Worm (Caenorhabditis elegans) whole organism, L1 larva: ENCODE measurements around the gene col-68.

ENCODE experiments used
- fos-1 ChIP-seq: fragments of 150-350 bp; optimal IDR thresholded peaks from 2 replicates; lab custom pipeline; 2014; ENCODE audit warnings: missing biosample characterization, missing genetic modification characterization
- snpc-4 ChIP-seq: fragments of 150-350 bp; optimal IDR thresholded peaks from 2 replicates; lab custom pipeline; 2014; ENCODE audit warnings: missing biosample characterization, missing genetic modification characterization

DNA sequence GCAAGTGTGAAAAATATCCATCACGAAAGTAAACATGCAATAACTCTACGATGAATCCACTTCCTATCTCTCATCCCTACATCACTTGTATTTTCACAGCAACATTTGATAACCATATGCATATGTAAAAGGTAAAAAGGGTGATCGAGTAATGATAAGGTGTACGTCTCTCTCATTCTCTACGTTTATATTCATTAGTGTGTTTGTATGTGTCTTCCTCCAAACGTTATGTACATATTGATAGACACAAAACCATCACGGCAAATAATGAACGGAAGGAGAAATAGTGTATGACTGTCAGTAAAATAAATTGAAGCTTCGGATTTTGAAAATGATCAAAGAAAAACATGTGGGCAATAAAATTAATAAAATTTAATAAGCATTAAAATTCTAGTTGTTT is 18.2 kb downstream of the col-68 start:
- TF ChIP-seq snpc-4 (tag; lab: Kevin White, UChicago) (no peak), fos-1 (tag; lab: Kevin White, UChicago) (no peak)
